Fruit fly (Drosophila melanogaster): Measurements from ENCODE around the gene Ada3.

Ada3 gene

DNA sequence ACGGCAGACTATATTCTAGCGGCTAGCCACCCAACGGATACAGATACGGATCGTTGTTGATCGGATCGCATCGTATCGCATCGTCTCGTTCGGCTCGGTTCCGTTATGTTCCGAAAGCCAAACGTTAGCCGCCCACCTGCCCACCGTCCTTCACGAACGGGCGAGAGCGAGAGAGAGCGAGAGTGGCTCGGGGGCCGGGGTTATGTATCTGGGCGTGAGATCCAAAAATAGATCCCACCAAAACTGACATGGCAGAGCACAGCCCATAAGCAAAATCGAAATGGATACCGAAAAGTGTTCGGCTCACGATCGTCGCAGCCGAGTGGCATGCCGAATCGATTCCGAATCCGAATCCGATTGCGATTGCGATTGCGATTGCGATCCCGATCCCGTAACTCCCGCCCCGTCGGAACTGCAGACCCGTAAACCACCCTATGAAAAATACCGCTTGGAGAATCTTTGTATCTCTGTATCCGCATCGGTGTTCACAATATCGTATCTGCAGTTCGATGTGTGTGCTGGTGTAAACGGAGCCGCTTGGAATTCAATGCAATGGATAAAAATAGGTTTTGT lies 31.3 kb downstream of the Ada3 start, which contains the start of gene wupA (continued):
- TF ChIP-seq CG12659 (GFP tag; optimal IDR thresholded peaks at IDR 0.05) (no peak), HLHmδ (GFP tag; optimal IDR thresholded peaks at IDR 0.05) (no peak), CG12769 (tag; optimal IDR thresholded peaks at IDR 0.05) (peak; percentile 93), sr (GFP tag; IDR thresholded peaks at IDR 0.05) (peak; percentile 95), jumu (GFP tag; optimal IDR thresholded peaks at IDR 0.05) (no peak), gce (GFP tag; IDR thresholded peaks at IDR 0.05) (no peak), Asciz (GFP tag; optimal IDR thresholded peaks at IDR 0.05) (no peak), CG34422 (GFP tag; IDR thresholded peaks at IDR 0.05) (no peak), chinmo (GFP tag; IDR thresholded peaks at IDR 0.05; ENCODE audit: partially characterized antibody) (0 out of 4 replicates have a peak, but pooled peaks have one; percentile 19), Sin3A (optimal IDR thresholded peaks at IDR 0.05) (no peak), CG16815 (GFP tag; optimal IDR thresholded peaks at IDR 0.05) (no peak), CG30403 (GFP tag; optimal IDR thresholded peaks at IDR 0.05) (no peak), bigmax (GFP tag; optimal IDR thresholded peaks at IDR 0.05) (no peak), CG6689 (GFP tag; IDR thresholded peaks at IDR 0.05) (no peak), CG3838 (GFP tag; optimal IDR thresholded peaks at IDR 0.05) (no peak), grn (GFP tag; optimal IDR thresholded peaks at IDR 0.05) (no peak), stwl (tag; optimal IDR thresholded peaks at IDR 0.05) (no peak), Dfd (GFP tag; optimal IDR thresholded peaks at IDR 0.05) (no peak), Oli (tag; optimal IDR thresholded peaks at IDR 0.05) (no peak), CG2116 (GFP tag; optimal IDR thresholded peaks at IDR 0.05) (no peak), Gsc (GFP tag; IDR thresholded peaks at IDR 0.05) (no peak), ems (GFP tag; optimal IDR thresholded peaks at IDR 0.05) (no peak), tna (GFP tag; IDR thresholded peaks at IDR 0.05; ENCODE audit: partially characterized antibody) (no peak), zf30C (GFP tag; optimal IDR thresholded peaks at IDR 0.05) (no peak), CG11696 (GFP tag; IDR thresholded peaks at IDR 0.05) (no peak)

DNA sequence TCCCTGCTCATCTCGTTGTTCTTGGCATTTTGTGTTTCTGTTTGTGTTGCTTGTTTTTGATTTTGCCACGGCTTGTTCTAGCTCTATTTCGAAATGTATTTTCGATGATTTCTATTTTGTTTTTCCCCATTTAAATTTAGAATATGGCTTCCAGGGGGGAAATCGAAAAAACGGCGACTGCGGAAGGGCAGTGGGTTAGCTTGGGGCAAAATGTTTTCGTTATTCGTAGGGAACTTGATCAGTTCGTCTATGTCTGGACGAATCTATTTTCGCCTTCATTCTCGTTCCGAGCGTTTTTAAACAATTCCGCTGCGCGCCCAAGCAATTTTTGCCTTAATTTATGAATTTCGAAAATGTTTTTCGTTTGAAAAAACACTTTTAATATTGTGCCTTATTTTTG lies 33.0 kb downstream of the Ada3 start:
- TF ChIP-seq CG17829 (tag; optimal IDR thresholded peaks at IDR 0.05), result no peak
- peak; percentile 39 for TF ChIP-seq sd (tag; optimal IDR thresholded peaks at IDR 0.05)
- TF ChIP-seq CG10543 (GFP tag; optimal IDR thresholded peaks at IDR 0.05), result peak; percentile 42
- TF ChIP-seq CG12769 (tag; optimal IDR thresholded peaks at IDR 0.05), result peak; percentile 81
- TF ChIP-seq CG10274 (GFP tag; optimal IDR thresholded peaks at IDR 0.05), result peak; percentile 86

DNA sequence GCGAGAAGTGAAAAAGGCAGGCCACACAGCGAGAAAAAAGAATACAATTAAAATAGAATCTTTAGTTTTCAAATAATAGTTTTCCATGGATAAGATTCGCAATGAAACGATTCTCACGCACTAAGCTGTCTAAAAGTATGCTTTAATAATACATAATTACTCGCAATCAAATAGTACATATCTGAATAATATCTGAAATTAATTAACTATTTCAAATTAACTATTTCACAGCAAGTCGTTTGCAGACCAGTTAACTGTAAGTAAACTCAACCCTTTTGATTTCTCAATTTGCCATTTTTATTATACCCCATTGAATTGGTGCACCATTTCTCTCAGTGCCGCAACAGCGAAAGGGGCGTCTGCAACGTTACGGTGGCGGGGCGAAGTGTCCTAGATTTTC lies 40.0 kb downstream of the Ada3 start:
- TF ChIP-seq Oli (tag; optimal IDR thresholded peaks at IDR 0.05) (peak; percentile 28), D19B (GFP tag; optimal IDR thresholded peaks at IDR 0.05) (peak; percentile 8), esg (GFP tag; conservative IDR thresholded peaks at IDR 0.05) (no peak), grau (tag; optimal IDR thresholded peaks at IDR 0.05) (peak; percentile 46), bcd (GFP tag; optimal IDR thresholded peaks at IDR 0.05) (peak; percentile 30), CG15011 (GFP tag; optimal IDR thresholded peaks at IDR 0.05) (peak; percentile 36), lilli (GFP tag; optimal IDR thresholded peaks at IDR 0.05) (peak; percentile 15), CG34376 (GFP tag; optimal IDR thresholded peaks at IDR 0.05) (peak; percentile 56), dysf (GFP tag; IDR thresholded peaks at IDR 0.05) (0 out of 3 replicates have a peak, but pooled peaks have one; percentile 36), CG7556 (GFP tag; optimal IDR thresholded peaks at IDR 0.05) (peak; percentile 74), Meics (GFP tag; optimal IDR thresholded peaks at IDR 0.05) (peak; percentile 64), CG18599 (GFP tag; optimal IDR thresholded peaks at IDR 0.05) (peak; percentile 77), CG12659 (GFP tag; optimal IDR thresholded peaks at IDR 0.05) (peak; percentile 25), Fer1 (GFP tag; optimal IDR thresholded peaks at IDR 0.05) (peak; percentile 57), CG8290 (GFP tag; optimal IDR thresholded peaks at IDR 0.05) (no peak), CG8290 (tag; optimal IDR thresholded peaks at IDR 0.05) (peak in 1 of 2 experiments; percentile 18), klu (GFP tag; IDR thresholded peaks at IDR 0.05) (no peak), CG6765 (GFP tag; optimal IDR thresholded peaks at IDR 0.05) (peak; percentile 14), dpn (GFP tag; optimal IDR thresholded peaks at IDR 0.05) (peak in 1 of 2 experiments; percentile 16), Med (GFP tag) (peak; percentile 64), Nf-YC (tag; optimal IDR thresholded peaks at IDR 0.05) (peak; percentile 2), CG10543 (GFP tag; optimal IDR thresholded peaks at IDR 0.05) (peak; percentile 38), CG30403 (GFP tag; optimal IDR thresholded peaks at IDR 0.05) (peak; percentile 38), Deaf1 (tag; optimal IDR thresholded peaks at IDR 0.05) (peak; percentile 49)

Data from whole organism, embryonic.